Fruit fly (Drosophila melanogaster): Measurements from ENCODE around the gene gce.

DNA sequence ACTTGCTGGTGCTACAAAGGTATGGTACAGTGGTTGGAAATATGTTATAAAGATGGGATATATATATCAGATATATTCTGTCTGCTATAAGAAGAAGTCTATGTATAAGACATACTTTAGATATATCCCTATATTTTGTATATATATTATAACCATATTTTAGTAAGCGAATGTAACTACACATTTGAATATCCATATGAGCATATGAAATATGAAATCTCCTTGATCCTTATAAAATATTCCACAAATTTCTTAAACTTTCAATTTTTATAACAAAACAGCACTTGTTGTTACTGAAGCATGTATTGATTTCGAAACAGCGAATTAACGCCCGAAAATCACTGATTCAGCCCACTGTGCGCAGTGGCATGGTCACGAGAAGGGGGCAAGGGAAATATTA lies 66.9 kb downstream of the gce start:
- TF ChIP-seq usp (GFP tag; optimal IDR thresholded peaks at IDR 0.05) (no peak), psq (optimal IDR thresholded peaks at IDR 0.05) (no peak)

Data from whole organism.